Worm (Caenorhabditis elegans): Measurements from ENCODE around the gene tofu-6.

The tofu-6 gene

ce11 chrII:5425633-5426032, 4.6 kb downstream of the tofu-6 start, which contains the start of gene F07F6.8:
Gene F07F6.8 (minus strand): TSS chrII:5425733.
- TF ChIP-seq vab-15 (tag; optimal IDR thresholded peaks at IDR 0.05), result no peak

ce11 chrII:5426054-5426453, 5.0 kb downstream of the tofu-6 start:
- TF ChIP-seq dsc-1 (tag; optimal IDR thresholded peaks at IDR 0.05), result no peak
- TF ChIP-seq lin-15B (tag; optimal IDR thresholded peaks at IDR 0.05), result no peak
- no peak for TF ChIP-seq nhr-11 (tag; optimal IDR thresholded peaks at IDR 0.05)
- TF ChIP-seq mep-1 (tag; optimal IDR thresholded peaks at IDR 0.05), result peak; percentile 70
- peak; percentile 71 for TF ChIP-seq rnt-1 (tag; optimal IDR thresholded peaks at IDR 0.05)
- peak; percentile 12 for TF ChIP-seq lir-3 (tag; optimal IDR thresholded peaks at IDR 0.05; ENCODE audit: poor library complexity)
- TF ChIP-seq lin-35 (GFP tag; optimal IDR thresholded peaks at IDR 0.05), result peak; percentile 60 to 78
- TF ChIP-seq elt-3 (tag; optimal IDR thresholded peaks at IDR 0.05), result peak in 1 of 6 experiments; percentile 74
- peak; percentile 85 for TF ChIP-seq lin-14 (GFP tag; optimal IDR thresholded peaks at IDR 0.05)
- TF ChIP-seq ztf-4 (tag; optimal IDR thresholded peaks at IDR 0.05), result peak; percentile 36
- TF ChIP-seq unc-98 (GFP tag; IDR thresholded peaks at IDR 0.05), result no peak
- peak; percentile 17 for TF ChIP-seq nhr-90 (tag; optimal IDR thresholded peaks at IDR 0.05; ENCODE audit: poor library complexity)
- no peak for TF ChIP-seq nhr-77 (tag; optimal IDR thresholded peaks at IDR 0.05)
- TF ChIP-seq mef-2 (tag; optimal IDR thresholded peaks at IDR 0.05), result no peak
- peak; percentile 79 for TF ChIP-seq nhr-85 (tag)
- TF ChIP-seq fos-1 (tag; optimal IDR thresholded peaks at IDR 0.05), result no peak
- peak; percentile 55 for TF ChIP-seq C16A3.4 (tag; optimal IDR thresholded peaks at IDR 0.05)
- peak; percentile 56 to 73 for TF ChIP-seq lsy-2 (tag; optimal IDR thresholded peaks at IDR 0.05)
- TF ChIP-seq xbp-1 (tag; optimal IDR thresholded peaks at IDR 0.05), result peak; percentile 19
- TF ChIP-seq dpl-1 (GFP tag; optimal IDR thresholded peaks at IDR 0.05), result peak; percentile 21 to 60 (median 58)
- no peak for TF ChIP-seq vab-15 (tag; optimal IDR thresholded peaks at IDR 0.05)
- peak; percentile 60 for TF ChIP-seq nhr-20 (tag; optimal IDR thresholded peaks at IDR 0.05)
- no peak for TF ChIP-seq unc-130 (tag; optimal IDR thresholded peaks at IDR 0.05)
- TF ChIP-seq tbx-2 (tag; optimal IDR thresholded peaks at IDR 0.05), result no peak
- no peak for TF ChIP-seq pqm-1 (tag; optimal IDR thresholded peaks at IDR 0.05)
- no peak for TF ChIP-seq sup-37 (GFP tag; optimal IDR thresholded peaks at IDR 0.05)
- TF ChIP-seq hpl-2 (GFP tag; optimal IDR thresholded peaks at IDR 0.05), result no peak
- TF ChIP-seq Y116A8C.19 (tag; optimal IDR thresholded peaks at IDR 0.05; ENCODE audit: borderline replicate concordance), result no peak
- peak; percentile 48 for TF ChIP-seq swsn-7 (tag; optimal IDR thresholded peaks at IDR 0.05)
- TF ChIP-seq skn-1 (tag; optimal IDR thresholded peaks at IDR 0.05), result peak; percentile 17
- TF ChIP-seq snu-23 (GFP tag; optimal IDR thresholded peaks at IDR 0.05), result peak; percentile 81
- peak; percentile 34 for TF ChIP-seq F16B12.6 (tag; optimal IDR thresholded peaks at IDR 0.05)
- no peak for TF ChIP-seq ets-5 (GFP tag; IDR thresholded peaks at IDR 0.05)
- TF ChIP-seq fkh-10 (GFP tag; optimal IDR thresholded peaks at IDR 0.05), result no peak
- TF ChIP-seq elt-2 (tag; optimal IDR thresholded peaks at IDR 0.05), result peak; percentile 59
- TF ChIP-seq nhr-47 (tag; optimal IDR thresholded peaks at IDR 0.05), result peak; percentile 45
- TF ChIP-seq nhr-71 (tag; optimal IDR thresholded peaks at IDR 0.05), result peak; percentile 78
- peak; percentile 6 for TF ChIP-seq snpc-4 (tag; optimal IDR thresholded peaks at IDR 0.05)
- TF ChIP-seq nhr-76 (tag; optimal IDR thresholded peaks at IDR 0.05), result no peak
- TF ChIP-seq zag-1 (tag; optimal IDR thresholded peaks at IDR 0.05), result no peak
- no peak for TF ChIP-seq unc-62 (GFP tag; optimal IDR thresholded peaks at IDR 0.05)
- no peak for TF ChIP-seq ceh-90 (tag; optimal IDR thresholded peaks at IDR 0.05)
- peak; percentile 34 for TF ChIP-seq blmp-1 (tag; optimal IDR thresholded peaks at IDR 0.05)
- TF ChIP-seq lin-39 (tag; optimal IDR thresholded peaks at IDR 0.05), result no peak
- TF ChIP-seq hlh-17 (GFP tag; optimal IDR thresholded peaks at IDR 0.05; ENCODE audit: borderline replicate concordance), result no peak
- TF ChIP-seq ztf-11 (tag; optimal IDR thresholded peaks at IDR 0.05), result no peak
- peak; percentile 45 to 55 for TF ChIP-seq efl-1 (optimal IDR thresholded peaks at IDR 0.05)
- peak; percentile 45 to 89 for TF ChIP-seq efl-1 (GFP tag; optimal IDR thresholded peaks at IDR 0.05 in 1 of 2)
- TF ChIP-seq nhr-19 (GFP tag; conservative IDR thresholded peaks at IDR 0.05), result peak; percentile 21; the same call in 1 of the 2 replicates
- TF ChIP-seq mdl-1 (tag; optimal IDR thresholded peaks at IDR 0.05), result peak in 1 of 2 experiments; percentile 62
- no peak for TF ChIP-seq grh-1 (GFP tag; IDR thresholded peaks at IDR 0.05)

Data from whole organism, L1 larva.